Worm (Caenorhabditis elegans) whole organism, dauer: ENCODE results near the gene rps-3.

Source experiments
- unc-62 ChIP-seq: sonication (generic microtip); optimal IDR thresholded peaks from 2 replicates; lab custom pipeline; 2017; ENCODE audit warnings: missing biosample characterization, missing genetic modification reagents, missing genetic modification characterization

rps-3 gene

DNA sequence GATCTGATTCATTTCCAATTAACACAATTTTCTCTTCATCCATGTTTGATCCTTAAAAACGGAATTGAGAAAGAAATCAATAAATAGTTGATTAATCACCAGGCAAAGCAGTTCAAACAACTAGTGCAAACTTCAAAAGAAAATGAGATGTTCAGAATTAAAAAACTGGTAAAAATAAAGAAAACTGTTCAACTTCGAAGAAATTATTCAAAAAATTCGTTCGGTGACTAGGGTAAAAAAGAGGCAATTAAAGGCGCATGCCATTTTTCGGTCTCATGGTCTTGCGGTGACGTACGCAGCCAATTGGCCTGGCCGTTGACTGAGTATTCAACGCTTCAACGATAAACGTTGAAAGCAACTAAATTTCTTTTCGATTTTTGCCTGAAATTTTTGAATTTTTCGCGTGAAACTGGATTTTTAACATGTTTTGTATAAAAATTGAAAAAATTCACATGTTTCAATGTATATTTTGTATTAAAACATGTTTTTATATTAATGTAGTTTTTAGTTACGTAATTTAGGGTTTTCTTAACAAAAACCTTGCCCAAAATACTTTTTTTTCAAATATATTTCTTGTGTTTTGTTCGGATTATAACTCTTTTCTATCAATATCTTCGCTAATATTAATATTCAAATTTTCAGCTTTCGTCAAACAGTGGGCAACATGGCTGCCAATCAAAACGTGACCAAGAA lies at the start of gene rps-3, which contains the start of gene sna-3:
TSS of gene rps-3 (plus strand) at position 643 of the 693 bp plus-strand sequence.
TSS of gene sna-3 (minus strand) at position 51 of the 693 bp plus-strand sequence.
- TF ChIP-seq unc-62 (GFP tag; lab: Kevin White, UChicago) = no peak

DNA sequence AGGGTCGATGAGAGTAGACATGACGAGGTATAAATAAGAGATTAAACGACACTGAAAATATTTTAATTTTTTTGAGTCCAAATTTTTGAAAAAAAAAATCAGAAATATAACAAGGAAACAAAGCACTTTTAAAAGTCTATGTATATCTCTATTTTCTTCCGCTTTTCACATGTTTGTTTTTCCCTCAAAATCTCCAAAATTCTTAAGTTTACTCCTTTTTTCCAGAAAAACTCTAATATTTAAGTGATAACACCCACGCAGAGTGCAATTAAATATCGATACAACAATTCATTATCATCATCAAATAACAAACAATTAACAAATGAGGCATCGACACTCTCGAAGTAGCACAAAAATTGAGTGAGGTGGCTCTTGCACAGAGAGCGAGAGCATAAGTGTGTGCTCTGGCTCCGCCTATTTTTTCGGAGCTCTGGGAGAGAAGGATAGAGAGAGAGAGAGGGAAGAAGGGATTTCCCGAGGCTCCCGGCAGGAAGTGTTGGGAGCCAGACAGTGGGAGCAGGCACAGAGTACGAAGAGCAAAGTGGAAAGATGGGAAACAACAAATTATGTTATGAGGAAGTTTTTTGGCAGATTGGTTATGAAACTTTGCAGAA lies 48.8 kb upstream of the rps-3 start, which contains the start of gene anmt-2:
TSS of gene anmt-2 (minus strand) at position 51 of the 614 bp plus-strand sequence.
- TF ChIP-seq unc-62 (GFP tag; lab: Kevin White, UChicago) = no peak

DNA sequence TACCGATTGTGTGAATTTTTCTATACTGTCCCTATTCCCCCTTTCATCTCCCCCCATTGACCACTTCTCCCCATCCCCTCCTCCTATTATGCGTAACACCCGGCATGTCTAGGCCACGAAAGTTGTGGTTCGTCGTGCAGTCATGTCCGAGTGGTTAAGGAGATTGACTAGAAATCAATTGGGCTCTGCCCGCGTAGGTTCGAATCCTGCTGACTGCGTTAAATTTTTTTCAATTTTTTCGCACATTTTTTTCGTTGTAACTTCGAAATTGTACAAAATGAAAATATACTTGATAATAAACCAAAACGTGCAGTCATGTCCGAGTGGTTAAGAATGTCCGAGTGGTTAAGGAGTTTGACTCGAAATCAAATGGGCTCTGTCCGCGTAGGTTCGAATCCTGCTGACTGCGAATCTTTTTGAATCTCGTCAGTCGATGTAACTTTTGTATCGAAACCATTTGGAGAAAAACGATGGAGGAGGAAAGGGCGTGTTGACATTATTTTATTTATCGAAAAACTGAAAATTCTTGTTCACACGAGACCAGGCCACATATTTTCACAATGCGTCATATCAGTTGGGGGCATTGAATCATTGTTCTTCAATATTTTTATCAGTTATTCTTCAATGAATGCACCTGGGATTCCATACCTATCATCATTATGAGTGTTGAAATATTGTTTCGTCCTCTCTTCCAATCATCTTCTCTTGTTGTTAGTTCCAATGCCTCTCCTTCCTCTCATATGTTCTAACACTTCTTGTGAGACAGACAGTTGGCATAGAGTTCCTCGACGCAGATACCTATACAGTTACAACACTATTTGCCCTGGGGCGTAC lies 47.7 kb upstream of the rps-3 start, which contains the start of gene nfm-1:
TSS of gene nfm-1 (plus strand) at position 812 of the 834 bp plus-strand sequence.
- TF ChIP-seq unc-62 (GFP tag; lab: Kevin White, UChicago) = no peak

DNA sequence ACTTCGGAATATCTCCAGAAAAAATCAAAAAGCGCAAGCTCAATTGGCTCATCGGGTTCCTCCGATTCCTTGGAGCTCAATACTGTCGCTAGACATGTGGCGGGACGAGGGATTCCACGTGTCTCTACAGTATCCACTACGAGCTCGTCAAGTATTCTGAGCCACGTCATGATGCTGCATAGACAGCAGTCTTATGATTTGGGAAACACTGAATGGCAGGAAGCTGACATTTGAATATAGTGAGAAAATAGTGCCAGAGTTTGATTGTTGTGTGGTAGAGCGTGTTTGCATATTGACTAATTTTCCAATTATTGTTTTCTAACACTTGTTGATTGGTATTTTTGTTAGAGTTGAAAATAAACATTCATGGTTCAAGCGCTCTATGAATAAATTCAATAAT lies 43.2 kb upstream of the rps-3 start:
- no peak for TF ChIP-seq unc-62 (GFP tag; lab: Kevin White, UChicago)

DNA sequence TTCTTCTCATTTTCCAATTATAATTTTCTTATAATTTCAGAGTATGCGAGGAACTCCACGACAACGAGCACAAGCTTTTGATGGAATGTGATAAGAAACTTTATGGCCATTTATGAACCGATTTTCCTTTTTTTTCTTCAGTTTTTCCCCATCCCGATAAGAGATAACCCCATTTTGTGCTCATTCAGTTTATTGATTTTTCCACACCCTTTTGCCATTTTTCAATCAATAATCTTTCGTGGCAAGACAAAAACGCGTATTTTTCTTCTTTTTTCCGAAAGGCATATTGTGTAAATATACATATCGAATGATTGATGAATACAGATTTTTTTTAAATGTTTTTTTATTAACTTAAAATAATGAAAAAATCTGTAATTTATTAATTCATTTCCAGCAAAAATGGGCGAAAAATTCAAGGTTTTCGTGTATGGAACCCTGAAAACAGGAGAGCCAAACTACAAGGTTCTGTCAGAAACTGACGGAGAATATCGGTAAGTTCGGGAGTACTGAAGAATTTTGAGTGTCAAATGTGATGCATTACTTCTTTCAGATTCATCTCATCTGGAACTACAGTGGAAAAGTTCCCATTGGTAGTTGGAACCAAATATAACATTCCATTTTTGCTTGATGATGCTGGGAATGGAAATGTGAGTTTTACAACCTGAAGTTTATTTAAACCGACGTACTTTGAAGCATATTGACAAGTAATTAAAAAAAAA lies 42.2 kb upstream of the rps-3 start, which contains the start of gene F42A10.9:
TSS of gene F42A10.9 (plus strand) at position 321 of the 719 bp plus-strand sequence.
- no peak for TF ChIP-seq unc-62 (GFP tag; lab: Kevin White, UChicago)

DNA sequence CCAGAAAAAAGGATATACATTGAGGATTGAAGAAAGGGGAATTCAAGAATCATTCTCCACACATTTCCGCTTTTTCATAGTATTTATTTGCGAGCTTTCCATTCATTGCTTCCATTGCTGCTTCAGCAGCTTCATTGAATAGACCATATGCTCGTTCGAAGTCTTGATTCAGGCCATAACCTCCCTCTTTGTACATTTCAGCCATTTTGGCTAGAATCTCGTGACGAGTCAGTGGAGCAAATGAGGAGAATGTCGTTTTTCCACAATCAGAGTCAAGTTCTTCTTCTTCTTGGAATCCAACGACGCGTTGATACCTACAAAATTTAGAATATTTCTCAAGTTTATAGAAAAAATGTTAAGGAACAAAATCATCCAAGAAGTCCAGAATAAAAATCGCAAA lies 41.4 kb upstream of the rps-3 start:
- TF ChIP-seq unc-62 (GFP tag; lab: Kevin White, UChicago) = no peak

DNA sequence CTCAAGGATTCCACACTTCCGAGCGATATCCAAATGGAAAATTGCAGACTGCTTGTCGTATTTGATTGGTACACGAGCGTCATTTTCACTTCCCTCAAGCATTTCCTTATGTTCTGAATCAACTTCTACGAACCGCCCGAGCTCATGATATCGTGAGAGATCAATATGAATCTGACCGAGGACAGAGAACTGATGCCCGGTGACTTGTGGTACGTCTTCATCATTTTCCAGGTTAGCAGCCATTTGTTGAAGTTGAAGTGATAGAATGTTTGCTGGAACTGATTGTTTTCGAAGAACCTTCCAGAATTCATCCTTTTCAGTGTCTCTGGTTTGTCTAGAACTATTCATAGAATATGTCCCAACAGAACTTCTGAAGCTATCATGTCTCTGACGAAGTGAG lies 40.0 kb upstream of the rps-3 start:
- no peak for TF ChIP-seq unc-62 (GFP tag; lab: Kevin White, UChicago)

DNA sequence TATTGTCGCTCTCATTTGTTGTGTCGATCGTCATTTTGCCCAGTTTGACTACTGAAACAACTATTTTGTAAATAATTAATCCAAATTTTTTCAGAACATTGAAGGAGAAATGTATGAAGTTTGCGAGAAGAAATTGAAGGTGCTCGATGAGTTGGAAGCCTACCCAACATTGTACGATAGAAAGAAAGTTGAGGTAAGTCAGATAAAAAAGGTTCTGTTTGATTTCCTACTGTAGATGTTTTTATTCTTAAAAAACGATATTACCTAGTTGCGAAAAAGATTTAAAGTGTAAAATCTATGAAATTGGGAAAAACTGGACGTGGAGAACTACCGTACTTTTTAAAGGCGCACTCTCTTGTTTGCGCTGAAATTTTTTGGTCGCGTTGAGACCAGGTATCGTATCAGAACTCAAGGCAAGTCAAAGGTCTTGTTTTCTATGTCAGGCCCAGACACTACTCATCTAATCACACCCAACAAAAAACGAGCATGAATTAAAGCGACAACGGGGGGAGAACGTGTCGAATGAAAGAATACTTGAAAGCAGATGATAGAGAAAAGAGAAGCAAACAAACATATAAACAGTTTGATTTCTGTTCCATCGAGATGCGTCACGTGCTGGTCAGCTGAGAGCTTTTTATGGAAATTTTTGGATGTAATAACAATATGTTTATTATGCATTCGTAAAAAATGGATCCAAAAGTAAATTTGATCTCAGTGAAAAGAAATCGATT lies 37.9 kb upstream of the rps-3 start, which contains the start of gene efk-1:
TSS of gene efk-1 (minus strand) at position 51 of the 731 bp plus-strand sequence.
- TF ChIP-seq unc-62 (GFP tag; lab: Kevin White, UChicago) = no peak

DNA sequence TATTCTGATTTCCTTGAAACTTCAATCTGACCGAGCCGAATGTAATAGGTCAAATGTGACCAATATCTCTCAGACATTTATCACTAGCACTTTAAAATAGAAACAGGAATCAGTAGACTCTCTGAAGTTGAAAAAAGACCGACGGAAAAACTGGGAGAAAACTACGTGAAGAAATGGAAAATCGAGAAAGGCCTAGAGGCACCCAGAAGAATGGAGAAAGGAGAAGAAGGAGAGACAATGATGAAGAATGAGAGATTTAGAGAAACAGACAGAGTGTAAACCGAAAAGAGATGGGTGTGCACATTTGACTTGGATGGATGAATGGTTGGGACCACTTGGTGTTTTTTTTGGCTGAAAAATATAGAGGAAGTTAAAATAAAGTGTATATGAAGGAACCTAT lies 36.6 kb upstream of the rps-3 start:
- TF ChIP-seq unc-62 (GFP tag; lab: Kevin White, UChicago) = no peak

DNA sequence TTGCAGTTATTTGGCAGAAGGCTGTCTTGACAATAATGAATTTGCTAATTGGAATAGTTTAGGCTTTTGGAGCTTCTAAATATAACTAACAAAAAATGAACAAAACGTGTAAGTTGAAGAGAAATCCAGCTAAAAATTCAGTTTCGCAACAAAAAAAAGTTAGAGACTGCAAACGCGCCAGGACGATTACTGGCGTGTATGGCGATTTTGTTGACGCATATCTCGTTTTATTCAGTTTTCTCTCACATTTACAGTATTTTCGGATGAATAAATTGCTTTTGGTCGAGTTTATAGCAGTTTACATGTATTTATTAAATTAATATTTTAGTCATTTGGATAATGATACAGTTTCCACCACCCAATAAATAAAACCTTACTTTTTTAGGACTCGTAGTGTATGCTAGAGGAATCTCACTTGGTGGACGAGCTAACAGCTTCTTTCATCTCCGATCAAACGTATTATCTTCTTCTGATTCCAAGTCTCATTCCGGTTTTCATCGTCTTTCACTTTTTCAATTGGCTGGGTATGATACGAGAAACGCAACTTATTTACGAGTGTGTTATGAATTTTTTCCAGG lies 33.5 kb upstream of the rps-3 start, which contains the start of the genes abcf-3 and F42A10.5:
TSS of gene abcf-3 (plus strand) at position 384 of the 578 bp plus-strand sequence.
TSS of gene F42A10.5 (minus strand) at position 458 of the 578 bp plus-strand sequence.
- no peak for TF ChIP-seq unc-62 (GFP tag; lab: Kevin White, UChicago)

DNA sequence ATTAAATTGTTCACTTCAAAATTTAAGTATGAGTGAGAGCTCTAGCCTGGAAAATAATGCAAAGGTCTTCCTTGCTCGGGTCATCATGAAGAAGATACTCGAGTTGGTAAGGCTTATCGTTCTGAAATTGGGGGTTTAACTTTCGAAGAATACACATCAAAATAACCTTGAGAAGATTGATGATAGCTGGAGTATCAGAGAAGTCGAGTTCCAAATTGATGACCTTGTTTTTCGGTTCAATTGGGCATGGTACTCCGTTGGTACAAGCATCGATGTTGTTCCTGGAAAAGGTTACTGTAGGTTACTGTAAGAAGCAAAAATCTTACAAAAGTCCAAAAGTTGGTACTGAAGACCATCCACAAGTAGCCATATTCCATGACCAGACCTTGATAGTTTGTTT lies 30.4 kb upstream of the rps-3 start:
- no peak for TF ChIP-seq unc-62 (GFP tag; lab: Kevin White, UChicago)

DNA sequence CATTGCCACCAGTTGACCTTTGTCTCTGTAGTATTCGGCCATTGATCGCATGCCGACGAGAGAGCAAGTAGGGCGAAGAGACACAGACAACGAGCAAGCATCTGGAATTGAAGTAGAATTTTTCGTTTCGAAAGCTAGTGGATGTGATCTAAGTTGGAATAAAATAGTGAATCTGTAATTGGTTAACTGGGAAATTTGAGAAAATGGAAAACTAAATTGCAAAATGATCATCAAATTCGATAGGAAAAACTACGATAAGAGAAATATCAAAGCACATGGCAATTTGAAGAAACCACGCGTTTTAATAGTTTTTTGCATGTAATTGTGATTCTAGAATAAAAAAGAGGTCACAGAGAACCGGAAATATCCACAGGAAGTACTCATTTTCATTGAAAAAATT lies 29.8 kb upstream of the rps-3 start, which contains the start of gene F42A10.6:
TSS of gene F42A10.6 (minus strand) at position 101 of the 400 bp plus-strand sequence.
- TF ChIP-seq unc-62 (GFP tag; lab: Kevin White, UChicago) = no peak

DNA sequence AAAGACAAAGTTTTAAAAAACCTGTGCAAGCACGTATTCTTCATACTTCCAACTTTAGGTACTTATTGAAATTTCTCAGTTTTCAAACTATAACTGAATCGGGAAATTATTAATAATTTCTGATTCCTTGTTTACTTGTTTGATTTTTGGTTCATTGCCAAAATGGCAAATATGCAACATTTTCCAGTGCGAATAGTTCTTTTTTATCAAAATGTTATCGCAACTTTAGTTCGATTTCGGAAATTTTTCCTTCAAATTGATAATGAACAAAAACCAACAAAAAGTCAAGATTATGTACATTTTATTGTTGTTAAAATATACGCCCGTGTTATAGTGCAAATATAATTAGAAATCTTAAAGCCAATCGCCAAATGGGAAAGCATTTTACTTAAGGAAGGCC lies 29.0 kb upstream of the rps-3 start:
- no peak for TF ChIP-seq unc-62 (GFP tag; lab: Kevin White, UChicago)

DNA sequence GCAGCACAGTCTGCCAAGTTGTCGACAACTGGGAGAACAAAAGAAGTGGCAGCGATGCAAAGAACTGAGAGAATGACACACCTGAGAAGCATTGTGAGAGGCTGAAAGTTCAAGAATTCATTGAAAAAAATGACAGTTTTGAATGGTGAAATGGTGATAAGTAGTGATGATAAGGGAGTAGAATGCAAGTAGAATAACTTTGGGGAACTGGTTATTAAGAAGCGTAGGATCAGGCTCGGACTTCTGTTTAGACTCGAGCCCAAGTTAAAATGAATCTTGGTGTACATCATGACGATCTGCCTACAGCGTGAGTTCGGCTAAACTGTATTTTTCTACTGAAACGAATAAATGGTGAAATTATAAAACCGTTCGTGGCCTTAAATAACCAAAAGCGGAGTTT lies 28.0 kb upstream of the rps-3 start, which contains the start of gene F42A10.7:
TSS of gene F42A10.7 (minus strand) at position 101 of the 400 bp plus-strand sequence.
- TF ChIP-seq unc-62 (GFP tag; lab: Kevin White, UChicago) = no peak
